Worm (Caenorhabditis elegans) whole organism, L1 larva: ENCODE results near the gene lgc-7.

Experiments used
- C04F5.9 ChIP-seq: sonication (generic microtip); optimal IDR thresholded peaks from 2 replicates; lab custom pipeline; 2016; ENCODE audit warnings: missing genetic modification characterization, missing compliant biosample characterization
- C16A3.4 ChIP-seq: fragments of 150-350 bp; optimal IDR thresholded peaks from 2 replicates; lab custom pipeline; 2014; ENCODE audit warnings: missing biosample characterization, missing genetic modification characterization
- C34B4.2 ChIP-seq: sonication (generic microtip); optimal IDR thresholded peaks from 2 replicates; lab custom pipeline; 2017; ENCODE audit warnings: mild to moderate bottlenecking, missing genetic modification characterization, missing compliant biosample characterization
- Y116A8C.19 ChIP-seq: sonication (generic microtip); optimal IDR thresholded peaks from 2 replicates; lab custom pipeline; 2016; ENCODE audit warnings: missing compliant biosample characterization, missing genetic modification characterization, borderline replicate concordance
- ama-1 ChIP-seq: fragments of 150-350 bp; optimal IDR thresholded peaks from 2 replicates; lab custom pipeline; 2014
- blmp-1 ChIP-seq: fragments of 150-350 bp; optimal IDR thresholded peaks from 2 replicates; lab custom pipeline; 2014; ENCODE audit warnings: missing biosample characterization, missing genetic modification characterization
- ceh-82 ChIP-seq, 3 experiments: fragments of 150-350 bp in 1 of 3; sonication (generic microtip) in 2 of 3; optimal IDR thresholded peaks; 2 replicates each; lab custom pipeline; 2014 to 2017; ENCODE audit warnings: missing biosample characterization in 3 of 3, missing genetic modification characterization in 3 of 3
- ces-1 ChIP-seq: fragments of 150-350 bp; optimal IDR thresholded peaks from 2 replicates; lab custom pipeline; 2014; ENCODE audit warnings: missing biosample characterization, missing genetic modification reagents, missing genetic modification characterization
- dpl-1 ChIP-seq, 3 experiments: fragments of 150-350 bp in 2 of 3; sonication (generic microtip) in 1 of 3; optimal IDR thresholded peaks; 2 replicates each; lab custom pipeline; 2014 to 2017; ENCODE audit warnings: missing biosample characterization in 3 of 3, missing genetic modification characterization in 3 of 3, missing genetic modification reagents in 3 of 3
- dsc-1 ChIP-seq: sonication (generic microtip); optimal IDR thresholded peaks from 2 replicates; lab custom pipeline; 2016; ENCODE audit warnings: mild to moderate bottlenecking, missing genetic modification characterization, missing compliant biosample characterization
- efl-1 ChIP-seq, 4 experiments: fragments of 150-350 bp; optimal IDR thresholded peaks in 3 of 4; peaks in 1 of 4; 1 replicate in 1 of 4; 2 replicates in 3 of 4; lab custom pipeline; 2014; ENCODE audit warnings: missing biosample characterization in 2 of 4, missing genetic modification characterization in 2 of 4, missing genetic modification reagents in 2 of 4
- egl-13 ChIP-seq: sonication (generic microtip); optimal IDR thresholded peaks from 2 replicates; lab custom pipeline; 2016; ENCODE audit warnings: missing genotype, missing genetic modification reagents, missing genetic modification characterization, missing compliant biosample characterization
- elt-2 ChIP-seq: sonication (generic microtip); optimal IDR thresholded peaks from 2 replicates; lab custom pipeline; 2016; ENCODE audit warnings: missing genetic modification characterization, mild to moderate bottlenecking, inconsistent platforms, missing compliant biosample characterization, missing genetic modification reagents
- elt-3 ChIP-seq, 6 experiments: fragments of 150-350 bp in 1 of 6; sonication (generic microtip); optimal IDR thresholded peaks; 2 replicates each; lab custom pipeline; 2017 to 2018; ENCODE audit warnings: missing biosample characterization in 6 of 6, missing genetic modification characterization in 6 of 6, inconsistent platforms in 1 of 6
- fkh-4 ChIP-seq: sonication (generic microtip); optimal IDR thresholded peaks from 2 replicates; lab custom pipeline; 2016; ENCODE audit warnings: missing compliant biosample characterization, missing genetic modification characterization, borderline replicate concordance
- fkh-8 ChIP-seq: sonication (generic microtip); optimal IDR thresholded peaks from 2 replicates; lab custom pipeline; 2016; ENCODE audit warnings: mild to moderate bottlenecking, missing genetic modification characterization, missing compliant biosample characterization
- hpl-2 ChIP-seq: fragments of 150-350 bp; optimal IDR thresholded peaks from 2 replicates; lab custom pipeline; 2014; ENCODE audit warnings: missing biosample characterization, missing genetic modification reagents, missing genetic modification characterization
- isw-1 ChIP-seq: fragments of 200-800 bp; sonication (Bioruptor generic); IDR thresholded peaks from 2 replicates; pipeline ENCODE4 v1.3.6; 2022; ENCODE audit warnings: missing genetic modification characterization, missing compliant biosample characterization
- jun-1 ChIP-seq: fragments of 150-350 bp; optimal IDR thresholded peaks from 2 replicates; lab custom pipeline; 2014; ENCODE audit warnings: missing biosample characterization, missing genetic modification reagents, missing genetic modification characterization
- lin-13 ChIP-seq: fragments of 150-350 bp; optimal IDR thresholded peaks from 2 replicates; lab custom pipeline; 2014; ENCODE audit warnings: missing biosample characterization, missing genetic modification reagents, missing genetic modification characterization
- lin-14 ChIP-seq: fragments of 200-800 bp; sonication (Bioruptor generic); optimal IDR thresholded peaks from 2 replicates; lab custom pipeline; 2018; ENCODE audit warnings: mild to moderate bottlenecking, missing genetic modification characterization, moderate library complexity, missing compliant biosample characterization
- lin-35 ChIP-seq, 2 experiments: fragments of 150-350 bp; optimal IDR thresholded peaks; 2 replicates each; lab custom pipeline; 2014; ENCODE audit warnings: missing biosample characterization in 2 of 2, missing genetic modification characterization in 2 of 2, missing genetic modification reagents in 2 of 2
- lin-39 ChIP-seq: fragments of 150-350 bp; optimal IDR thresholded peaks from 2 replicates; lab custom pipeline; 2014; ENCODE audit warnings: missing biosample characterization, missing genetic modification reagents, missing genetic modification characterization
- lir-3 ChIP-seq: sonication (generic microtip); optimal IDR thresholded peaks from 2 replicates; lab custom pipeline; 2016; ENCODE audit warnings: mild to moderate bottlenecking, missing genetic modification characterization, moderate library complexity, missing compliant biosample characterization; ENCODE audit not compliant: poor library complexity
- lsy-2 ChIP-seq, 2 experiments: fragments of 150-350 bp; optimal IDR thresholded peaks; 2 replicates each; lab custom pipeline; 2014; ENCODE audit warnings: missing biosample characterization in 2 of 2, missing genetic modification characterization in 2 of 2
- mab-9 ChIP-seq: fragments of 200-800 bp; sonication (Bioruptor generic); IDR thresholded peaks from 2 replicates; pipeline ENCODE4 v1.3.6; 2022; ENCODE audit warnings: missing genetic modification reagents, missing genetic modification characterization, missing compliant biosample characterization
- mdl-1 ChIP-seq, 2 experiments: fragments of 150-350 bp; optimal IDR thresholded peaks; 2 replicates each; lab custom pipeline; 2014 to 2017; ENCODE audit warnings: missing biosample characterization in 2 of 2, missing genetic modification characterization in 2 of 2, inconsistent platforms in 1 of 2
- mep-1 ChIP-seq: fragments of 150-350 bp; optimal IDR thresholded peaks from 2 replicates; lab custom pipeline; 2014; ENCODE audit warnings: missing biosample characterization, missing genetic modification characterization
- nhr-12 ChIP-seq: sonication (generic microtip); optimal IDR thresholded peaks from 2 replicates; lab custom pipeline; 2017; ENCODE audit warnings: missing biosample characterization, missing genetic modification characterization
- nhr-19 ChIP-seq: fragments of 200-800 bp; sonication (Bioruptor generic); conservative IDR thresholded peaks from 2 replicates; pipeline ENCODE4 v1.3.6; 2022; ENCODE audit warnings: missing genetic modification characterization, missing compliant biosample characterization
- nhr-20 ChIP-seq: sonication (generic microtip); optimal IDR thresholded peaks from 2 replicates; lab custom pipeline; 2016; ENCODE audit warnings: mild to moderate bottlenecking, missing genetic modification characterization, missing compliant biosample characterization
- nhr-28 ChIP-seq: fragments of 150-350 bp; optimal IDR thresholded peaks from 2 replicates; lab custom pipeline; 2014; ENCODE audit warnings: missing biosample characterization, missing genetic modification characterization
- nhr-47 ChIP-seq: sonication (generic microtip); optimal IDR thresholded peaks from 2 replicates; lab custom pipeline; 2016; ENCODE audit warnings: mild to moderate bottlenecking, missing genetic modification characterization, moderate library complexity, missing compliant biosample characterization
- nhr-71 ChIP-seq: sonication (generic microtip); optimal IDR thresholded peaks from 2 replicates; lab custom pipeline; 2016; ENCODE audit warnings: mild to moderate bottlenecking, missing genetic modification characterization, moderate library complexity, missing compliant biosample characterization
- nhr-85 ChIP-seq: sonication (generic microtip); peaks from one replicate; lab custom pipeline; 2016; ENCODE audit warnings: missing genetic modification characterization, inconsistent platforms, missing compliant biosample characterization
- nhr-90 ChIP-seq: sonication (generic microtip); optimal IDR thresholded peaks from 2 replicates; lab custom pipeline; 2016; ENCODE audit warnings: mild to moderate bottlenecking, missing genetic modification characterization, missing compliant biosample characterization; ENCODE audit not compliant: poor library complexity
- rnt-1 ChIP-seq: sonication (generic microtip); optimal IDR thresholded peaks from 2 replicates; lab custom pipeline; 2016; ENCODE audit warnings: mild to moderate bottlenecking, missing genetic modification characterization, moderate library complexity, missing compliant biosample characterization
- skn-1 ChIP-seq: fragments of 150-350 bp; optimal IDR thresholded peaks from 2 replicates; lab custom pipeline; 2014; ENCODE audit warnings: missing biosample characterization, missing genetic modification characterization
- snpc-4 ChIP-seq: fragments of 150-350 bp; optimal IDR thresholded peaks from 2 replicates; lab custom pipeline; 2014; ENCODE audit warnings: missing biosample characterization, missing genetic modification characterization
- snu-23 ChIP-seq: sonication (generic microtip); optimal IDR thresholded peaks from 2 replicates; lab custom pipeline; 2016; ENCODE audit warnings: missing genetic modification characterization, missing compliant biosample characterization
- sptf-1 ChIP-seq: fragments of 150-350 bp; optimal IDR thresholded peaks from 2 replicates; lab custom pipeline; 2014; ENCODE audit warnings: missing biosample characterization, missing genetic modification characterization
- sup-37 ChIP-seq: fragments of 200-800 bp; sonication (Bioruptor generic); optimal IDR thresholded peaks from 2 replicates; lab custom pipeline; 2018; ENCODE audit warnings: mild to moderate bottlenecking, missing genetic modification characterization, missing compliant biosample characterization
- unc-86 ChIP-seq: sonication (generic microtip); optimal IDR thresholded peaks from 2 replicates; lab custom pipeline; 2016; ENCODE audit warnings: missing genetic modification characterization, missing compliant biosample characterization
- xbp-1 ChIP-seq: sonication (generic microtip); optimal IDR thresholded peaks from 2 replicates; lab custom pipeline; 2016; ENCODE audit warnings: missing genetic modification characterization, missing compliant biosample characterization
- zip-4 ChIP-seq: fragments of 200-800 bp; sonication (Bioruptor generic); optimal IDR thresholded peaks from 2 replicates; lab custom pipeline; 2018; ENCODE audit warnings: mild to moderate bottlenecking, missing genetic modification characterization, moderate library complexity, missing compliant biosample characterization
- ztf-4 ChIP-seq: fragments of 150-350 bp; optimal IDR thresholded peaks from 2 replicates; lab custom pipeline; 2014; ENCODE audit warnings: missing biosample characterization, missing genetic modification characterization

The lgc-7 gene

DNA sequence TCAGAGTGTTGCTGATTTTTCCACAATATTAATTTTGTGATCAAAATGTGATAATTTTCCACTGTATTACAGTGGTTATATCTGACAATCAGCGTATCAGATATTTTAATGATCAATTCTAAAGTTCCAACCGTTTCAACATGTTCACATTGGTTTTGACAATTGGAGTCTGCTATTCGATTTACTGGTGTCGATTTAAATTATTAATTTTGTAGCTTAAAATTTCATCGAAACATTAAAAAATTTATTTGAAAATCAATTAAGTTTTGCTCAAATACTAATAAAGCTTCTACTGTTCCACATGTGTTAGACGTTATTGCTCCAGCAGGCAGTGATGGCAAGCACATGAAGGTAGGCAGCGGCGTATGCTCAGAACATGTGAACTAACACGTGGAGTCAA, 48.4 kb downstream of the lgc-7 start:
- no peak for TF ChIP-seq lin-14
- no peak for TF ChIP-seq ztf-4
- TF ChIP-seq dsc-1 (tag; lab: Kevin White, UChicago), result peak; percentile 19

DNA sequence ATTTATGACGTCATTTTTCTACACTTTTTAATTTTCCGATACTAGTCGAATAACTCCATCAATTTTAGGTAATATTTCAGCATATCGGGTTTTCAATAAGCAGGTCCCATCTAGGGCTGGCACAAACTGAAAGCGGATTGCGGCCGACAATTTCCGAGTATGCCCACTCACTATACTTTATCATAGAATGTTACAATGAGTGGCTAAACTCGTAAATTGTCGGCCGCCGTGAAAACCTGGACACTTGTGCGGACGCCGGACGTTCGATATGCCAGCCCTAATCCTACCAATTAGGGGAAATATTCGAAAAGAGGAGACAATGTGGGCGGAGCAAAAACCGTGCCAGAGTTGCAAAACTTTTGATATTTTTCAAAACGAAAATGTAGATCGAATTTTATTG, 50.3 kb downstream of the lgc-7 start:
- TF ChIP-seq ces-1 (GFP tag; lab: Kevin White, UChicago), result no peak
- TF ChIP-seq zip-4 (GFP tag; lab: Kevin White, UChicago), result no peak
- TF ChIP-seq Y116A8C.19 (tag; lab: Kevin White, UChicago), result no peak
- no peak for TF ChIP-seq mep-1 (tag; lab: Kevin White, UChicago)
- no peak for TF ChIP-seq C16A3.4
- no peak for TF ChIP-seq sptf-1 (tag; lab: Kevin White, UChicago)
- TF ChIP-seq sup-37 (GFP tag; lab: Kevin White, UChicago), result no peak
- no peak for TF ChIP-seq lin-35 (GFP tag; optimal IDR thresholded peaks at IDR 0.05; lab: Kevin White, UChicago)
- no peak for TF ChIP-seq lir-3 (tag; lab: Kevin White, UChicago)
- no peak for TF ChIP-seq fkh-4 (tag; lab: Kevin White, UChicago)
- TF ChIP-seq C04F5.9 (tag; lab: Kevin White, UChicago), result no peak
- TF ChIP-seq egl-13 (tag; lab: Kevin White, UChicago), result no peak
- no peak for TF ChIP-seq hpl-2 (GFP tag; lab: Kevin White, UChicago)
- TF ChIP-seq lin-39 (tag; lab: Kevin White, UChicago), result no peak
- no peak for TF ChIP-seq nhr-28 (tag; lab: Kevin White, UChicago)
- TF ChIP-seq fkh-8, result no peak
- TF ChIP-seq elt-2 (tag; lab: Kevin White, UChicago), result no peak
- no peak for TF ChIP-seq nhr-12
- TF ChIP-seq snpc-4, result no peak
- no peak for TF ChIP-seq C34B4.2 (tag; lab: Kevin White, UChicago)

DNA sequence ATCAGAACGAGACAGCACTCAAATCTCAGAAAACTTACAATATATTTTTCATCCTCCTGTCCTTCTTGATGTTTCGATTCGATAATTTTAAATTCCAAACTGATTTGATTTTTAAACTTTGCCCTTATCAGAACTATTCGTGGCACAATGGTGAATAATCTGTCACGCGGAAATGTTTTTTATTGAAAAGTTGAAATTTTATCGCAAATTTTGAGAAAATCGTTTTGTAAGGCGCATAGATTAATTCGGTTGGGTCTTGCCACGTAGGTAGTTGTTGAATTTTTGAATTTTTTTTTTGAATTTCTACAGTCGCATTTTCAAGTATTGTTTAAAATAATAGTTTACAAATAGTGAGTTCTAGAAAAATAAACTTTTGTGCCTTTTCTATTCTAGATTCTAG, 51.5 kb downstream of the lgc-7 start, which contains the start of gene ptp-5.2:
Gene ptp-5.2 (minus strand): TSS at position 101 of the 400 bp plus-strand sequence.
- no peak for TF ChIP-seq nhr-85 (tag; lab: Kevin White, UChicago)
- TF ChIP-seq egl-13 (tag; lab: Kevin White, UChicago), result no peak

DNA sequence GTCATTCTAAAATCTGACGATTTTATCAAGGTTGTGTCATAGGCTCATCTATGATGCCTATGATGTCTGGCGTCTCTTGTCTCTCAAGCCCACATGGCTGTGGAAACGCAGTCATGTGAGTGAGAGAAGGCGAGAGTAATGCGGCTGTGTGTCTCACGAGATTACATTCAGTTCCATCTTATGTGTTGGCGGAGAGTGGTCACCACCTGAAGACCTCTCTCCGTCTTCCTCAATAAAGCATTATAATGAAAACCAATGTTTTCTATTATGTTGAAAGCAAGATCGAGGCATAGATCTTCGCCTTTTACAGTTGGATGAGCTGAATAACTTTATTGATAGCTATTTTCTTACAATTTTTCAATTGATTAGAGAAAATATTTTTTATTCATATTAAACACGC, 54.0 kb downstream of the lgc-7 start:
- TF ChIP-seq nhr-20 (tag; lab: Kevin White, UChicago), result peak; percentile 80
- TF ChIP-seq mdl-1 (tag; optimal IDR thresholded peaks at IDR 0.05; lab: Kevin White, UChicago), result peak in 1 of 2 experiments; percentile 80
- TF ChIP-seq elt-3 (tag; optimal IDR thresholded peaks at IDR 0.05; lab: Kevin White, UChicago), result peak in 1 of 6 experiments; percentile 28
- TF ChIP-seq skn-1, result peak; percentile 24
- peak; percentile 19 to 35 (median 32) for TF ChIP-seq dpl-1 (GFP tag; optimal IDR thresholded peaks at IDR 0.05; lab: Kevin White, UChicago)
- peak; percentile 22 for TF ChIP-seq egl-13 (tag; lab: Kevin White, UChicago)
- peak; percentile 61 to 77 for TF ChIP-seq lsy-2 (tag; optimal IDR thresholded peaks at IDR 0.05; lab: Kevin White, UChicago)
- TF ChIP-seq ama-1 (lab: Kevin White, UChicago), result peak; percentile 57
- TF ChIP-seq nhr-19, result peak; percentile 69
- peak; percentile 62 for TF ChIP-seq xbp-1 (tag; lab: Kevin White, UChicago)
- peak; percentile 57 for TF ChIP-seq rnt-1
- peak; percentile 47 for TF ChIP-seq elt-2 (tag; lab: Kevin White, UChicago)
- TF ChIP-seq ceh-82 (tag; optimal IDR thresholded peaks at IDR 0.05; lab: Kevin White, UChicago), result peak in 1 of 3 experiments; percentile 34
- TF ChIP-seq nhr-47 (tag; lab: Kevin White, UChicago), result peak; percentile 71
- TF ChIP-seq snpc-4, result peak; percentile 13
- peak; percentile 48 for TF ChIP-seq lin-13 (GFP tag; lab: Kevin White, UChicago)
- peak; percentile 77 for TF ChIP-seq snu-23 (GFP tag; lab: Kevin White, UChicago)
- TF ChIP-seq jun-1 (tag; lab: Kevin White, UChicago), result peak; percentile 2
- TF ChIP-seq nhr-85 (tag; lab: Kevin White, UChicago), result peak; percentile 77
- TF ChIP-seq efl-1 (optimal IDR thresholded peaks at IDR 0.05; lab: Kevin White, UChicago), result peak; percentile 50 to 55
- TF ChIP-seq efl-1 (GFP tag; optimal IDR thresholded peaks at IDR 0.05 in 1 of 2; lab: Kevin White, UChicago), result peak; percentile 44 to 92
- peak; percentile 28 for TF ChIP-seq nhr-90 (tag; lab: Kevin White, UChicago)
- peak; percentile 50 for TF ChIP-seq unc-86 (tag; lab: Kevin White, UChicago)
- peak; percentile 72 for TF ChIP-seq fkh-8
- peak; percentile 44; the same call in 1 of the 2 replicates for TF ChIP-seq mab-9 (GFP tag; lab: Robert Waterston, UW)
- peak; percentile 50 to 79 for TF ChIP-seq lin-35 (GFP tag; optimal IDR thresholded peaks at IDR 0.05; lab: Kevin White, UChicago)
- peak; percentile 60 for TF ChIP-seq isw-1
- peak; percentile 72 for TF ChIP-seq blmp-1
- TF ChIP-seq lir-3 (tag; lab: Kevin White, UChicago), result peak; percentile 47
- peak; percentile 64 for TF ChIP-seq mep-1 (tag; lab: Kevin White, UChicago)
- TF ChIP-seq nhr-71 (tag; lab: Kevin White, UChicago), result peak; percentile 89
